Worm (Caenorhabditis elegans) whole organism, late embryonic: Measurements from ENCODE around the gene srxa-15.

Source experiments
- F13H6.1 ChIP-seq: sonication (generic microtip); optimal IDR thresholded peaks from 2 replicates; lab custom pipeline; 2016; ENCODE audit warnings: missing genetic modification characterization, missing compliant biosample characterization
- K02D7.2 ChIP-seq: sonication (generic microtip); optimal IDR thresholded peaks from 2 replicates; lab custom pipeline; 2017; ENCODE audit warnings: mild to moderate bottlenecking, missing genetic modification characterization, missing compliant biosample characterization
- T23F11.4 ChIP-seq: fragments of 200-800 bp; sonication (Bioruptor generic); optimal IDR thresholded peaks from 2 replicates; lab custom pipeline; 2018; ENCODE audit warnings: mild to moderate bottlenecking, missing genetic modification characterization, missing compliant biosample characterization
- Y22D7AL.16 ChIP-seq: sonication (generic microtip); optimal IDR thresholded peaks from 2 replicates; lab custom pipeline; 2016; ENCODE audit warnings: missing genetic modification characterization, missing compliant biosample characterization
- ceh-14 ChIP-seq: sonication (generic microtip); optimal IDR thresholded peaks from 2 replicates; lab custom pipeline; 2016; ENCODE audit warnings: missing genotype, missing genetic modification characterization, missing compliant biosample characterization
- ceh-18 ChIP-seq: sonication (generic microtip); optimal IDR thresholded peaks from 2 replicates; lab custom pipeline; 2016; ENCODE audit warnings: missing genetic modification characterization, missing compliant biosample characterization
- ceh-2 ChIP-seq: sonication (generic microtip); optimal IDR thresholded peaks from 2 replicates; lab custom pipeline; 2016; ENCODE audit warnings: missing genotype, missing genetic modification characterization, missing compliant biosample characterization
- ceh-22 ChIP-seq: sonication (generic microtip); optimal IDR thresholded peaks from 2 replicates; lab custom pipeline; 2017; ENCODE audit warnings: missing biosample characterization, missing genetic modification characterization
- ceh-30 ChIP-seq: fragments of 150-350 bp; optimal IDR thresholded peaks from 2 replicates; lab custom pipeline; 2014; ENCODE audit warnings: missing biosample characterization, missing genetic modification characterization
- ceh-45 ChIP-seq: fragments of 200-800 bp; sonication (Bioruptor generic); IDR thresholded peaks from 2 replicates; pipeline ENCODE4 v1.3.6; 2022; ENCODE audit warnings: missing genetic modification reagents, missing genetic modification characterization, missing compliant biosample characterization
- ceh-48 ChIP-seq: sonication (generic microtip); optimal IDR thresholded peaks from 2 replicates; lab custom pipeline; 2016; ENCODE audit warnings: missing genetic modification characterization, inconsistent platforms, missing compliant biosample characterization
- ceh-6 ChIP-seq: fragments of 200-800 bp; sonication (Bioruptor generic); optimal IDR thresholded peaks from 2 replicates; lab custom pipeline; 2018; ENCODE audit warnings: mild to moderate bottlenecking, missing genetic modification characterization, missing compliant biosample characterization
- ceh-9 ChIP-seq: sonication (generic microtip); optimal IDR thresholded peaks from 2 replicates; lab custom pipeline; 2016; ENCODE audit warnings: mild to moderate bottlenecking, missing genetic modification characterization, inconsistent platforms, missing compliant biosample characterization
- che-1 ChIP-seq: sonication (generic microtip); optimal IDR thresholded peaks from 2 replicates; lab custom pipeline; 2016; ENCODE audit warnings: mild to moderate bottlenecking, missing genetic modification characterization, missing compliant biosample characterization
- dve-1 ChIP-seq: sonication (generic microtip); optimal IDR thresholded peaks from 2 replicates; lab custom pipeline; 2017; ENCODE audit warnings: antibody characterized with exemption, mild to moderate bottlenecking, missing genetic modification characterization, missing compliant biosample characterization
- ets-4 ChIP-seq: sonication (generic microtip); optimal IDR thresholded peaks from 2 replicates; lab custom pipeline; 2016; ENCODE audit warnings: missing genetic modification characterization, missing compliant biosample characterization
- eyg-1 ChIP-seq: sonication (generic microtip); optimal IDR thresholded peaks from 2 replicates; lab custom pipeline; 2016; ENCODE audit warnings: missing genotype, missing genetic modification characterization, missing compliant biosample characterization
- hlh-15 ChIP-seq: sonication (generic microtip); optimal IDR thresholded peaks from 2 replicates; lab custom pipeline; 2016; ENCODE audit warnings: missing genetic modification characterization, missing compliant biosample characterization
- hlh-6 ChIP-seq: sonication (generic microtip); optimal IDR thresholded peaks from 2 replicates; lab custom pipeline; 2016; ENCODE audit warnings: missing genotype, missing genetic modification characterization, missing compliant biosample characterization
- lim-6 ChIP-seq: sonication (generic microtip); optimal IDR thresholded peaks from 2 replicates; lab custom pipeline; 2016; ENCODE audit warnings: missing genetic modification characterization, missing compliant biosample characterization
- lin-11 ChIP-seq: fragments of 200-800 bp; sonication (Bioruptor generic); optimal IDR thresholded peaks from 2 replicates; lab custom pipeline; 2018; ENCODE audit warnings: mild to moderate bottlenecking, missing genetic modification characterization, missing compliant biosample characterization
- nfya-1 ChIP-seq: sonication (generic microtip); optimal IDR thresholded peaks from 2 replicates; lab custom pipeline; 2017; ENCODE audit warnings: missing genetic modification characterization, mild to moderate bottlenecking, missing compliant biosample characterization, antibody characterized with exemption, moderate library complexity
- nhr-232 ChIP-seq: sonication (generic microtip); optimal IDR thresholded peaks from 2 replicates; lab custom pipeline; 2016; ENCODE audit warnings: missing genetic modification characterization, missing compliant biosample characterization
- npax-4 ChIP-seq: sonication (generic microtip); optimal IDR thresholded peaks from 2 replicates; lab custom pipeline; 2016; ENCODE audit warnings: missing genetic modification characterization, missing compliant biosample characterization
- odd-2 ChIP-seq: sonication (generic microtip); optimal IDR thresholded peaks from 2 replicates; lab custom pipeline; 2017; ENCODE audit warnings: antibody characterized with exemption, mild to moderate bottlenecking, missing genetic modification characterization, missing compliant biosample characterization
- pag-3 ChIP-seq: sonication (generic microtip); optimal IDR thresholded peaks from 2 replicates; lab custom pipeline; 2016; ENCODE audit warnings: missing compliant biosample characterization, missing genetic modification characterization, borderline replicate concordance
- pax-1 ChIP-seq: fragments of 150-350 bp; optimal IDR thresholded peaks from 2 replicates; lab custom pipeline; 2014; ENCODE audit warnings: missing biosample characterization, missing genetic modification characterization
- pha-2 ChIP-seq: sonication (generic microtip); optimal IDR thresholded peaks from 2 replicates; lab custom pipeline; 2017; ENCODE audit warnings: mild to moderate bottlenecking, missing genetic modification characterization, missing compliant biosample characterization
- pha-4 ChIP-seq: fragments of 150-350 bp; optimal IDR thresholded peaks from 2 replicates; lab custom pipeline; 2018; ENCODE audit warnings: missing biosample characterization, missing genetic modification reagents, missing genetic modification characterization
- pros-1 ChIP-seq: fragments of 150-350 bp; optimal IDR thresholded peaks from 2 replicates; lab custom pipeline; 2014; ENCODE audit warnings: missing biosample characterization, missing genetic modification reagents, missing genetic modification characterization
- sdc-2 ChIP-seq: sonication (generic microtip); optimal IDR thresholded peaks from 2 replicates; lab custom pipeline; 2016; ENCODE audit warnings: missing genotype, missing genetic modification characterization, missing compliant biosample characterization
- syd-9 ChIP-seq: sonication (generic microtip); optimal IDR thresholded peaks from 2 replicates; lab custom pipeline; 2016; ENCODE audit warnings: mild to moderate bottlenecking, missing genetic modification characterization, moderate library complexity, missing compliant biosample characterization
- tbx-2 ChIP-seq: sonication (generic microtip); optimal IDR thresholded peaks from 2 replicates; lab custom pipeline; 2016; ENCODE audit warnings: missing genetic modification characterization, missing compliant biosample characterization
- tbx-7 ChIP-seq: sonication (generic microtip); optimal IDR thresholded peaks from 2 replicates; lab custom pipeline; 2016; ENCODE audit warnings: missing genotype, missing genetic modification characterization, missing compliant biosample characterization
- unc-3 ChIP-seq, 2 experiments: fragments of 200-800 bp in 1 of 2; sonication (Bioruptor generic) in 1 of 2; sonication (generic microtip) in 1 of 2; conservative IDR thresholded peaks in 1 of 2; optimal IDR thresholded peaks in 1 of 2; 2 replicates each; pipeline versions ENCODE4 v1.3.6 to Lab custom; 2016 to 2022; ENCODE audit warnings: missing compliant biosample characterization in 2 of 2, missing genetic modification characterization in 2 of 2, missing genetic modification reagents in 1 of 2
- unc-55 ChIP-seq: sonication (generic microtip); optimal IDR thresholded peaks from 2 replicates; lab custom pipeline; 2017; ENCODE audit warnings: missing biosample characterization, missing genetic modification reagents, missing genetic modification characterization
- unc-86 ChIP-seq: sonication (generic microtip); optimal IDR thresholded peaks from 2 replicates; lab custom pipeline; 2016; ENCODE audit warnings: missing genetic modification characterization, missing compliant biosample characterization

The srxa-15 gene

ce11 chrV:20626043-20626761, 15.8 kb upstream of the srxa-15 start, which contains the start of the genes F46B3.9 and srz-18:
TSS of gene F46B3.9 (minus strand) at chrV:20626143.
TSS of gene srz-18 (plus strand) at chrV:20626711.
- TF ChIP-seq ets-4 (no peak), odd-2 (tag; lab: Kevin White, UChicago) (no peak), syd-9 (tag; lab: Kevin White, UChicago) (no peak)

DNA sequence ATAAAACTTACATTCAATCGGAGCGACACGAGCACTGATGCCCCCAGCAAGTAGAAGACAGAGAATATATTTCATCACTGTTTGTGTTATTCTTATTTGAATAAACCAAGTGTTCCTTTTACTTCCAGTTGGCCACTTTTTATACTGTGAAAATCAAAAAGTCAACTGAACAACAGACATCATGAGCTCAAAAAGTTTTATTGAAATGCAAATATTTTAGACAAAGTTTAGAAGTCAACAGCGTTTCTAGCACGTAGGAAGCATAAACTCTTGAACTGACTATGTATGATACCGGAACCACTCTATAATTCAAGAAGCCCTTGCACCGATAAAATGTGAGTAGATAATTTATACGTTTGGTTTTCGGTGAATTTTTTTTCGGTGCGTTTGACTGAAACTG, 10.7 kb upstream of the srxa-15 start, which contains the start of gene F46B3.14:
F46B3.14 (minus strand) TSS at position 101 of the 400 bp plus-strand sequence.
- no peak for TF ChIP-seq ceh-2 (tag; lab: Kevin White, UChicago)
- TF ChIP-seq nhr-232 (tag; lab: Kevin White, UChicago), result no peak
- TF ChIP-seq nfya-1 (tag; lab: Kevin White, UChicago), result no peak
- no peak for TF ChIP-seq ceh-6 (GFP tag; lab: Kevin White, UChicago)
- no peak for TF ChIP-seq lin-11 (tag; lab: Kevin White, UChicago)
- no peak for TF ChIP-seq T23F11.4 (GFP tag; lab: Kevin White, UChicago)
- TF ChIP-seq sdc-2 (tag; lab: Kevin White, UChicago), result no peak
- no peak for TF ChIP-seq ceh-48 (tag; lab: Kevin White, UChicago)
- TF ChIP-seq npax-4 (tag; lab: Kevin White, UChicago), result no peak
- TF ChIP-seq pag-3 (tag; lab: Kevin White, UChicago), result no peak
- TF ChIP-seq K02D7.2 (tag; lab: Kevin White, UChicago), result no peak
- no peak for TF ChIP-seq unc-3 (GFP tag; conservative IDR thresholded peaks at IDR 0.05; lab: Robert Waterston, UW)
- no peak for TF ChIP-seq unc-3 (tag; optimal IDR thresholded peaks at IDR 0.05; lab: Kevin White, UChicago)
- TF ChIP-seq dve-1 (tag; lab: Kevin White, UChicago), result no peak
- no peak for TF ChIP-seq odd-2 (tag; lab: Kevin White, UChicago)
- no peak for TF ChIP-seq ceh-18 (tag; lab: Kevin White, UChicago)
- TF ChIP-seq ceh-45 (GFP tag; lab: Robert Waterston, UW), result no peak
- TF ChIP-seq, all 69 proteins: peak for 0

DNA sequence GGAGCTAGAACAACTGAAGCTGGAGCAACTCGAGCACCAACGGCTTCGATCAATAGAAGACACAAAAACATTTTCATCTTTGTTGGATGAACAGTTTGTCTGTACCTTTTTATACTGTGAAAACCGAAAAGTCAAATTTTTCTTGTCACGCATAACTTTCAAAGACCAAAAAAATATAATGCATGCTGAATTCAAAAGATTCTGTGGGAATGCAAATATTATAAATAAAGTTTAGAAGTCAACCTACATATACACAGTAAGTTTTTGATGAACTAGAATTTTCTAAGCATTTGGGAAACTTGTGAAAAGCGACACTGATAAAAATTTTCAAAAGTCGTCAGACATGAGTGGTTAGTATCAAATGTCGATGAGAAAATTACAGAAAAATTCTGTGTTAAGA, 8.4 kb upstream of the srxa-15 start, which contains the start of gene F46B3.15:
F46B3.15 (minus strand) TSS at position 101 of the 400 bp plus-strand sequence.
- TF ChIP-seq odd-2 (tag; lab: Kevin White, UChicago) (no peak), pax-1 (tag; lab: Kevin White, UChicago) (no peak), F13H6.1 (tag; lab: Kevin White, UChicago) (no peak), Y22D7AL.16 (tag; lab: Kevin White, UChicago) (no peak), ceh-14 (tag; lab: Kevin White, UChicago) (no peak), ceh-18 (tag; lab: Kevin White, UChicago) (no peak), ceh-48 (tag; lab: Kevin White, UChicago) (no peak)

ce11 chrV:20634330-20634729, 7.7 kb upstream of the srxa-15 start, which contains the start of gene F46B3.16:
TSS of gene F46B3.16 (plus strand) at chrV:20634630.
- TF ChIP-seq unc-86 (tag; lab: Kevin White, UChicago) (no peak), ets-4 (no peak), pha-2 (tag; lab: Kevin White, UChicago) (no peak), odd-2 (tag; lab: Kevin White, UChicago) (no peak), ceh-22 (no peak), tbx-7 (tag; lab: Kevin White, UChicago) (no peak), unc-55 (no peak)

ce11 chrV:20636855-20637254, 5.1 kb upstream of the srxa-15 start, which contains the start of gene ttr-13:
TSS of gene ttr-13 (minus strand) at chrV:20636955.
- TF ChIP-seq pros-1 (tag; lab: Kevin White, UChicago) (no peak), ceh-9 (tag; lab: Kevin White, UChicago) (no peak), unc-55 (no peak), lin-11 (tag; lab: Kevin White, UChicago) (no peak), ceh-30 (no peak), che-1 (tag; lab: Kevin White, UChicago) (no peak), hlh-6 (tag; lab: Kevin White, UChicago) (no peak), lim-6 (tag; lab: Kevin White, UChicago) (no peak), tbx-2 (no peak), unc-3 (GFP tag; conservative IDR thresholded peaks at IDR 0.05; lab: Robert Waterston, UW) (no peak), unc-3 (tag; optimal IDR thresholded peaks at IDR 0.05; lab: Kevin White, UChicago) (no peak), eyg-1 (tag; lab: Kevin White, UChicago) (no peak), pha-4 (tag; lab: Kevin White, UChicago) (no peak), hlh-15 (no peak), ceh-2 (tag; lab: Kevin White, UChicago) (no peak), odd-2 (tag; lab: Kevin White, UChicago) (no peak)
